Fruit fly (Drosophila melanogaster) whole organism, adult: ENCODE data around the gene mthl2.

Experiments used
- CG12768 ChIP-seq: fragments of 200-800 bp; sonication (Bioruptor generic); optimal IDR thresholded peaks from 2 replicates; lab custom pipeline; 2017; ENCODE audit warnings: missing biosample characterization, missing genetic modification characterization, mild to moderate bottlenecking, moderate library complexity, missing genetic modification reagents
- CG7045 ChIP-seq: fragments of 200-800 bp; sonication (Bioruptor generic); optimal IDR thresholded peaks from 2 replicates; lab custom pipeline; 2017; ENCODE audit warnings: missing biosample characterization, mild to moderate bottlenecking, missing genetic modification characterization
- tj ChIP-seq: fragments of 200-800 bp; sonication (Bioruptor generic); optimal IDR thresholded peaks from 3 replicates; lab custom pipeline; 2017; ENCODE audit warnings: missing biosample characterization, mild to moderate bottlenecking, missing genetic modification characterization, moderate library complexity

DNA sequence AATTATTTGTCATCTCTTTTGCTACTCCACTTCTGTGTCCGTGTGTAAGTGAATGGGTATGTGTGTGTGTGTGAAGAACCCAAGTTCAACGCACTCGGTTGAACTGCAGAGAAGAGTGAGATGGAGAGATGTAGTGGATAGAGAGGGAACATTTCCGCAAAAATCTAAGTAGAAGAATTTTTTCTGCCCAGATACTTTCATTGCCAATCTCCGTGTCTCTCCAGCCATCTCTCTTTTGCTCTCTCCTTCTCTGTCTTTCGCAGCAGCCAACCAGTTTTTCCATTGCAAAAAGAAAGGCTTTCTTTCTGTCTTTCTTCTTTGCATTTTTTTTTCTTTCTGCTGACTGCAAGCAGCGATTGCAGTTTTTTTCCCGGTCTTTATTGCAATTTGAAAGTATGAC lies 14.1 kb downstream of the mthl2 start:
- TF ChIP-seq CG12768 (GFP tag; lab: Kevin White, UChicago) (no peak), CG7045 (GFP tag; lab: Kevin White, UChicago) (no peak), tj (GFP tag; lab: Kevin White, UChicago) (no peak)
